Fruit fly (Drosophila melanogaster): ENCODE results near the gene CG13310.
A peak's percentile ranks its signal among the peaks of the same experiment; 100 is the strongest.

CG13310 gene

dm6 chr3L:8822881-8823435, 22.6 kb upstream of the CG13310 start:
- TF ChIP-seq fru (GFP tag; optimal IDR thresholded peaks at IDR 0.05) (peak; percentile 38), brk (GFP tag; optimal IDR thresholded peaks at IDR 0.05) (no peak), h (GFP tag; optimal IDR thresholded peaks at IDR 0.05) (no peak), CrebA (GFP tag; optimal IDR thresholded peaks at IDR 0.05; ENCODE audit: borderline replicate concordance) (no peak), Jra (GFP tag; optimal IDR thresholded peaks at IDR 0.05) (no peak), N (GFP tag; optimal IDR thresholded peaks at IDR 0.05) (no peak), Rel (GFP tag; optimal IDR thresholded peaks at IDR 0.05) (no peak), Rel (tag; optimal IDR thresholded peaks at IDR 0.05) (peak; percentile 4), Hnf4 (GFP tag; optimal IDR thresholded peaks at IDR 0.05) (no peak)

dm6 chr3L:8821708-8822660, 21.7 kb upstream of the CG13310 start:
- TF ChIP-seq Myc (optimal IDR thresholded peaks at IDR 0.05) (no peak), fru (GFP tag; optimal IDR thresholded peaks at IDR 0.05) (peak; percentile 93), HLH106 (tag; optimal IDR thresholded peaks at IDR 0.05) (peak; percentile 88), Jra (GFP tag; optimal IDR thresholded peaks at IDR 0.05) (peak; percentile 53), OdsH (GFP tag; optimal IDR thresholded peaks at IDR 0.05) (peak; percentile 85), Hr83 (GFP tag; optimal IDR thresholded peaks at IDR 0.05; ENCODE audit: poor library complexity, severe bottlenecking) (no peak), Sp1 (GFP tag; optimal IDR thresholded peaks at IDR 0.05) (peak; percentile 82), usp (GFP tag; optimal IDR thresholded peaks at IDR 0.05) (no peak), rgr (GFP tag; optimal IDR thresholded peaks at IDR 0.05) (peak; percentile 89), woc (GFP tag; optimal IDR thresholded peaks at IDR 0.05) (peak; percentile 83), sage (GFP tag; optimal IDR thresholded peaks at IDR 0.05) (peak; percentile 72), Mio (GFP tag; optimal IDR thresholded peaks at IDR 0.05) (peak; percentile 6), Hnf4 (GFP tag; optimal IDR thresholded peaks at IDR 0.05) (peak; percentile 88), tai (GFP tag; optimal IDR thresholded peaks at IDR 0.05) (peak; percentile 65), dmrt93B (GFP tag; optimal IDR thresholded peaks at IDR 0.05) (peak; percentile 48), CG32264 (GFP tag; optimal IDR thresholded peaks at IDR 0.05) (peak; percentile 80), psq (GFP tag; optimal IDR thresholded peaks at IDR 0.05) (peak; percentile 67), h (GFP tag; optimal IDR thresholded peaks at IDR 0.05) (peak; percentile 93), brk (GFP tag; optimal IDR thresholded peaks at IDR 0.05) (peak; percentile 87), Dif (GFP tag; optimal IDR thresholded peaks at IDR 0.05; ENCODE audit: partially characterized antibody) (peak; percentile 16), Abd-B (GFP tag; optimal IDR thresholded peaks at IDR 0.05) (no peak), ey (GFP tag; optimal IDR thresholded peaks at IDR 0.05) (peak; percentile 87), CrebA (GFP tag; optimal IDR thresholded peaks at IDR 0.05; ENCODE audit: borderline replicate concordance) (peak; percentile 12), CG9705 (GFP tag; optimal IDR thresholded peaks at IDR 0.05) (peak; percentile 67), foxo (GFP tag; optimal IDR thresholded peaks at IDR 0.05) (peak; percentile 67 to 88), GATAd (GFP tag; optimal IDR thresholded peaks at IDR 0.05) (no peak), Rel (GFP tag; optimal IDR thresholded peaks at IDR 0.05) (peak; percentile 14), Rel (tag; optimal IDR thresholded peaks at IDR 0.05) (peak; percentile 74), dsf (GFP tag; optimal IDR thresholded peaks at IDR 0.05; ENCODE audit: borderline replicate concordance) (no peak), br (GFP tag; optimal IDR thresholded peaks at IDR 0.05) (peak; percentile 92)

- TF ChIP-seq Jra (GFP tag; optimal IDR thresholded peaks at IDR 0.05) (peak; percentile 60), psq (GFP tag; optimal IDR thresholded peaks at IDR 0.05) (peak; percentile 9), Dif (GFP tag; optimal IDR thresholded peaks at IDR 0.05; ENCODE audit: partially characterized antibody) (peak; percentile 34), OdsH (GFP tag; optimal IDR thresholded peaks at IDR 0.05) (no peak)
Observed at dm6 chr3L:8819441-8819840, 19.1 kb upstream of the CG13310 start.

dm6 chr3L:8813484-8813883, 13.2 kb upstream of the CG13310 start:
- TF ChIP-seq ey (GFP tag; optimal IDR thresholded peaks at IDR 0.05) (peak; percentile 12), Vsx2 (GFP tag; optimal IDR thresholded peaks at IDR 0.05; ENCODE audit: partially characterized antibody) (no peak)
